Fruit fly (Drosophila melanogaster): Measurements from ENCODE around the gene CG32371.

Gene CG32371

DNA sequence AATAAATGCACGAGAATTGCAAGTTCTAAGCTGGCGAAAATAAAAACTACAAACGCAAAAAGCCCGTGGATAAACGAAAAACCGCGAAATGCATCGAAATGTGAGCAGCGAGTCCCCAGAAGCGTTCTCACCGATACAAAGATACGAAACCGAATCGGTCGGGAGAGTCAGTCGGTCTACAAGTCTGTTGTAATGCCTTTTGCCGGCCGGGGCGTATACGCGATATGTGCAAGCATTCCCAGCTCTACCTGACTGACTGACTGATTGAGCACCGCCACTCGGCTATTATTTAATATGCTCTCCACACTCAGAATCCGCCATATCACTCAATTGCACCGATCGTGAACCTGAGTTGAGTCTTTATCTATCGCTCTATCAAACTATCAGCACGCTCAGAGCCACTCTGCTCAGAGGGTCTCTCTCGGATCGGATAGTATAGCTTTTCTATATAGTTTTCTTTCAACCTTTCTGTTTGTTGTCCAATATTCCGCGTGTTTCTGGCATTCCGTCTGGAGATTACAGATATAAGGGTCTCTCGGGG, 7.3 kb upstream of the CG32371 start, which contains the start of gene Clk:
TSS of gene Clk (minus strand) at position 239 of the 541 bp plus-strand sequence.
- TF ChIP-seq Dll (optimal IDR thresholded peaks at IDR 0.05), result no peak
- no peak for TF ChIP-seq usp (GFP tag; optimal IDR thresholded peaks at IDR 0.05)
- no peak for TF ChIP-seq pan (optimal IDR thresholded peaks at IDR 0.05)
- no peak for TF ChIP-seq CG8478 (optimal IDR thresholded peaks at IDR 0.05)
- no peak for TF ChIP-seq EcR (GFP tag; optimal IDR thresholded peaks at IDR 0.05)
- no peak for TF ChIP-seq psq (optimal IDR thresholded peaks at IDR 0.05)

- no peak for TF ChIP-seq EcR (GFP tag; optimal IDR thresholded peaks at IDR 0.05)
- no peak for TF ChIP-seq usp (GFP tag; optimal IDR thresholded peaks at IDR 0.05)
- TF ChIP-seq CG8478 (optimal IDR thresholded peaks at IDR 0.05), result no peak
- TF ChIP-seq Dll (optimal IDR thresholded peaks at IDR 0.05), result no peak
- TF ChIP-seq pan (optimal IDR thresholded peaks at IDR 0.05), result no peak
- TF ChIP-seq psq (optimal IDR thresholded peaks at IDR 0.05), result no peak
Observed at dm6 chr3L:7774698-7775097, 6.5 kb upstream of the CG32371 start.

DNA sequence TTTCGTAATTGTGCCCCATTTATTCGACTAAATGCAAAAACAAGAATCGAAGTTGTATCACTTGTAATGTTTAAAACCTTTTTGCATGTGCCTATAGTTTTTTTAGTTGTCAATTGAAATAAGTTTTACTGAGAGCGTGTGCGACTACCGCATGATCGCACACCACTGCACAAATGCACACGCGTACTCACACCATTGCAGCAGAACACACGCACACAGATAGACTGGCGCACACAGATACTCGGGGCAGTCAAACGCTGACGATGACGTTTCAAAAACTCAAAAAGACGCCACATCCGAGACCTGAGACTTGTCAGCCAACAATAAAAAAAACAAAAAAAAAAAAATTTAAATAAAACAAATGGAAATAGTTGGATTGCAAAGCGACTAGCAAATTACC, 5.4 kb upstream of the CG32371 start:
- no peak for TF ChIP-seq Dll (optimal IDR thresholded peaks at IDR 0.05)
- TF ChIP-seq CG8478 (optimal IDR thresholded peaks at IDR 0.05), result no peak
- no peak for TF ChIP-seq EcR (GFP tag; optimal IDR thresholded peaks at IDR 0.05)
- no peak for TF ChIP-seq pan (optimal IDR thresholded peaks at IDR 0.05)
- TF ChIP-seq usp (GFP tag; optimal IDR thresholded peaks at IDR 0.05), result no peak
- no peak for TF ChIP-seq psq (optimal IDR thresholded peaks at IDR 0.05)

- TF ChIP-seq usp (GFP tag; optimal IDR thresholded peaks at IDR 0.05) (no peak), pan (optimal IDR thresholded peaks at IDR 0.05) (no peak), EcR (GFP tag; optimal IDR thresholded peaks at IDR 0.05) (peak in 1 of 2 experiments; percentile 7), psq (optimal IDR thresholded peaks at IDR 0.05) (no peak), Dll (optimal IDR thresholded peaks at IDR 0.05) (no peak), CG8478 (optimal IDR thresholded peaks at IDR 0.05) (no peak)
Observed at dm6 chr3L:7772160-7772798, 4.1 kb upstream of the CG32371 start.

- TF ChIP-seq usp (GFP tag; optimal IDR thresholded peaks at IDR 0.05) (no peak), CG8478 (optimal IDR thresholded peaks at IDR 0.05) (no peak), psq (optimal IDR thresholded peaks at IDR 0.05) (no peak), EcR (GFP tag; optimal IDR thresholded peaks at IDR 0.05) (no peak), pan (optimal IDR thresholded peaks at IDR 0.05) (no peak)
Observed at dm6 chr3L:7759835-7760780, 8.0 kb downstream of the CG32371 start, which contains the start of gene Hn. TSS of gene Hn (plus strand) at chr3L:7760453.

- TF ChIP-seq CG8478 (optimal IDR thresholded peaks at IDR 0.05) (no peak), usp (GFP tag; optimal IDR thresholded peaks at IDR 0.05) (no peak), pan (optimal IDR thresholded peaks at IDR 0.05) (no peak), Dll (optimal IDR thresholded peaks at IDR 0.05) (no peak), psq (optimal IDR thresholded peaks at IDR 0.05) (no peak), EcR (GFP tag; optimal IDR thresholded peaks at IDR 0.05) (no peak)
Observed at dm6 chr3L:7754109-7754508, 14.0 kb downstream of the CG32371 start, which contains the start of gene CG7409. TSS of gene CG7409 (plus strand) at chr3L:7754409.

DNA sequence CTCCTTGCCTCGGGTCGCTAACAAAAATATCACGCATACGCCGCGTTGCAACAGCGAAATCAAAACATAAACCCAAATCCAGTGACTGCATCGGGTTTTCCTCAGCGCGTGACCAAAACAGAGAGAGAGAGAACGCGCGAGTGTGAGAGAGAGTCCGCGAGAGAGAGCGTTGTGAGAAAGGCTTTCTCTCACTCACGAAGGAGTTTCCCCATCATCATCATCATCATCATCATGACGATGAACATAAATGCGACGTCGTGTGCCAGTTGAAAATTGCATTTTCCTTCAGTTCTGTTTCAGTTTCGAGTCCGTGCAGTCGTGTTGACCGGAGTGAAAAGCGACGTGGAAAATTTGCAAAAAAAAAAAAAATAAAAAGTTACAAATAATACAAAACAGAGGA, 21.1 kb downstream of the CG32371 start, which contains the start of gene CG13685:
TSS of gene CG13685 (plus strand) at position 301 of the 400 bp plus-strand sequence.
- no peak for TF ChIP-seq usp (GFP tag; optimal IDR thresholded peaks at IDR 0.05)
- TF ChIP-seq CG8478 (optimal IDR thresholded peaks at IDR 0.05), result no peak
- no peak for TF ChIP-seq EcR (GFP tag; optimal IDR thresholded peaks at IDR 0.05)
- no peak for TF ChIP-seq pan (optimal IDR thresholded peaks at IDR 0.05)
- TF ChIP-seq Dll (optimal IDR thresholded peaks at IDR 0.05), result no peak

dm6 chr3L:7743741-7744140, 24.4 kb downstream of the CG32371 start:
- TF ChIP-seq psq (optimal IDR thresholded peaks at IDR 0.05) (no peak), CG8478 (optimal IDR thresholded peaks at IDR 0.05) (no peak), EcR (GFP tag; optimal IDR thresholded peaks at IDR 0.05) (no peak), Dll (optimal IDR thresholded peaks at IDR 0.05) (no peak), usp (GFP tag; optimal IDR thresholded peaks at IDR 0.05) (no peak), pan (optimal IDR thresholded peaks at IDR 0.05) (no peak)

dm6 chr3L:7742941-7743340, 25.2 kb downstream of the CG32371 start, which contains the start of gene Snmp2:
TSS of gene Snmp2 (minus strand) at chr3L:7743041.
- TF ChIP-seq CG8478 (optimal IDR thresholded peaks at IDR 0.05) (no peak), pan (optimal IDR thresholded peaks at IDR 0.05) (no peak), EcR (GFP tag; optimal IDR thresholded peaks at IDR 0.05) (no peak), psq (optimal IDR thresholded peaks at IDR 0.05) (no peak), Dll (optimal IDR thresholded peaks at IDR 0.05) (no peak), usp (GFP tag; optimal IDR thresholded peaks at IDR 0.05) (no peak)

- TF ChIP-seq pan (optimal IDR thresholded peaks at IDR 0.05), result no peak
- TF ChIP-seq Dll (optimal IDR thresholded peaks at IDR 0.05), result no peak
- TF ChIP-seq CG8478 (optimal IDR thresholded peaks at IDR 0.05), result no peak
- no peak for TF ChIP-seq usp (GFP tag; optimal IDR thresholded peaks at IDR 0.05)
- no peak for TF ChIP-seq EcR (GFP tag; optimal IDR thresholded peaks at IDR 0.05)
- no peak for TF ChIP-seq psq (optimal IDR thresholded peaks at IDR 0.05)
Observed at dm6 chr3L:7741953-7742352, 26.2 kb downstream of the CG32371 start.

- TF ChIP-seq CG8478 (optimal IDR thresholded peaks at IDR 0.05), result no peak
- TF ChIP-seq Dll (optimal IDR thresholded peaks at IDR 0.05), result no peak
- no peak for TF ChIP-seq pan (optimal IDR thresholded peaks at IDR 0.05)
- TF ChIP-seq EcR (GFP tag; optimal IDR thresholded peaks at IDR 0.05), result no peak
- no peak for TF ChIP-seq psq (optimal IDR thresholded peaks at IDR 0.05)
- TF ChIP-seq usp (GFP tag; optimal IDR thresholded peaks at IDR 0.05), result no peak
Observed at dm6 chr3L:7732141-7732748, 35.9 kb downstream of the CG32371 start, which contains the start of gene CG8492. TSS of gene CG8492 (minus strand) at chr3L:7732191.
